Worm (Caenorhabditis elegans): ENCODE data around the gene prdx-2.

DNA sequence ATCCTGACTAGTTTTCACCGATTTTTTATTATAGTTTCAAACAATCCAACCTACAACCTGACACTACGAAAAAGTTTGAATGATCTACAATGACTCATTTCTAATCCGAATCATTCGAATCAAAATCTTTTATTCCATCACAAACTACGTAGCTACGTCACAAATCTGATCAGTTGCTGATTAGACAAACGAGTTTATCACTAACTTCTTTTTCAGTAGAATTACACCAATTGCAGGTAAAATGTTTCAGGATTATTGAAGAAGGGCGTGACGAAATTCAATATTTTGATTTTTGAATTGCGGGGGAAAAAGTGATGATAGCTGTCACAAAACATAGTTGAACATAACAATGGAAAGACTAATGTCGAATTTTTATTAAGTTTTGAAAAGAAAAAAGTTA is 36.4 kb upstream of the prdx-2 start:
- no peak for TF ChIP-seq sea-1 (GFP tag; conservative IDR thresholded peaks at IDR 0.05)
- TF ChIP-seq ama-1 (optimal IDR thresholded peaks at IDR 0.05) = no peak

Measured in whole organism, early embryonic.